Fruit fly (Drosophila melanogaster): ENCODE results near the gene AnxB11.
A peak's percentile ranks its signal among the peaks of the same experiment; 100 is the strongest.

- TF ChIP-seq achi (GFP tag; optimal IDR thresholded peaks at IDR 0.05) (no peak), CG4318 (GFP tag; optimal IDR thresholded peaks at IDR 0.05) (no peak), spab (GFP tag; optimal IDR thresholded peaks at IDR 0.05) (no peak), esn (GFP tag; optimal IDR thresholded peaks at IDR 0.05) (no peak), Sox102F (GFP tag; optimal IDR thresholded peaks at IDR 0.05) (no peak), CG16779 (tag; optimal IDR thresholded peaks at IDR 0.05) (no peak), CG32006 (GFP tag; optimal IDR thresholded peaks at IDR 0.05) (no peak), Hr39 (GFP tag; optimal IDR thresholded peaks at IDR 0.05) (no peak), Blimp-1 (GFP tag; optimal IDR thresholded peaks at IDR 0.05) (peak; percentile 38), CG9139 (GFP tag; optimal IDR thresholded peaks at IDR 0.05) (no peak), fkh (GFP tag; optimal IDR thresholded peaks at IDR 0.05) (no peak), pdm3 (GFP tag; optimal IDR thresholded peaks at IDR 0.05) (no peak), CG6276 (GFP tag; optimal IDR thresholded peaks at IDR 0.05) (peak; percentile 14), dac (GFP tag; optimal IDR thresholded peaks at IDR 0.05) (no peak)
These were observed 1.1 kb upstream of the AnxB11 start for dm6 chrX:16423125-16423509.
